Worm (Caenorhabditis elegans): ENCODE measurements around the gene fbxl-5.

The fbxl-5 gene

DNA sequence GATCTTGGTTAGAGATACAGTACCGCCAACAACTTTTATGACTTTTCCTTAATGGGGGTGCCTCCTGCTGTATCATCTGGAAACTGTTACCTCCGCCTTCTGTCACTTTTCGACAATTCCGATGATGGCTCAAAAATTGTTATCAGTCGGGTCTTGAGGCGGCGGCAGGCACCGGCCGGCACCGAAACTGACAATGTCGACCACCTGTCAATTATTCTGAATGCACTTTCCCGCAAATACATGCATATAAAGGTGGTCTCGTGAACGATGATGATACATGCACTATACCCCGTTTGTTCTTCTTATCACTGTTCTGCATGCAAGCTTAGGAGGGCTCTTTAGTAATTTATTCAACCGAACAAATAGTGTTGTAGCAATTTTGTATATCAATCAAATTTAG is 1.4 kb downstream of the fbxl-5 start:
- TF ChIP-seq tbx-11 (GFP tag; IDR thresholded peaks at IDR 0.05) (no peak), flt-1 (GFP tag; IDR thresholded peaks at IDR 0.05) (no peak)

DNA sequence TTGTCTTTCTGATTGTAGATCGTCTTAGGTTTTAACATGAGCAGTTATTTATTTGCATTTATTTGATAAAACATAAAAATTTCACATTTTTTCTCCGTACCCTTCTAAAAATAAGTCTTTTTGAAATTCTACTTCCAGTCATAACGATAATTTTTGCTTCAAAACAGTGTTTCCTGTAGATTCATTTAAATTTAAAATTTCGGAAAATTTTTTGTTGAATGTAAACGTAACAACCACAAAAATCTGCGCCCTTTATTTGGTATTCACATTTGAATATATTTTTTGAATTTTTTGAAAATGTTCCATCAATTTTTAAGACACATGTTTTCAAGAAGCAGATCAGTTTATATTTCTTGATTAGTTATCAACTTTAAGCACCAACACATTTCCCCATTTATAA is 2.7 kb downstream of the fbxl-5 start:
- TF ChIP-seq hmg-4 (GFP tag; optimal IDR thresholded peaks at IDR 0.05) (no peak), B0310.2 (tag; optimal IDR thresholded peaks at IDR 0.05) (no peak), F13C5.2 (tag; optimal IDR thresholded peaks at IDR 0.05) (no peak), flt-1 (GFP tag; IDR thresholded peaks at IDR 0.05) (no peak), sea-1 (GFP tag; conservative IDR thresholded peaks at IDR 0.05) (no peak), scrt-1 (GFP tag; IDR thresholded peaks at IDR 0.05) (no peak), hnd-1 (tag; optimal IDR thresholded peaks at IDR 0.05) (no peak), ets-7 (tag; optimal IDR thresholded peaks at IDR 0.05) (no peak), ceh-13 (GFP tag; optimal IDR thresholded peaks at IDR 0.05) (no peak), tra-4 (tag; optimal IDR thresholded peaks at IDR 0.05) (no peak), ceh-36 (tag; optimal IDR thresholded peaks at IDR 0.05) (no peak), tbx-11 (GFP tag; IDR thresholded peaks at IDR 0.05) (no peak), tbx-37 (GFP tag; conservative IDR thresholded peaks at IDR 0.05) (no peak), hmbx-1 (tag; optimal IDR thresholded peaks at IDR 0.05) (no peak), ama-1 (optimal IDR thresholded peaks at IDR 0.05) (no peak), aly-1 (tag; optimal IDR thresholded peaks at IDR 0.05) (no peak), pes-1 (GFP tag; IDR thresholded peaks at IDR 0.05) (no peak)

ce11 chrV:7745903-7746302 is 3.2 kb downstream of the fbxl-5 start:
- peak; percentile 64 for TF ChIP-seq hmg-4 (GFP tag; optimal IDR thresholded peaks at IDR 0.05)
- TF ChIP-seq tbx-37 (GFP tag; conservative IDR thresholded peaks at IDR 0.05) = no peak
- peak; percentile 27; the same call in 1 of the 2 replicates for TF ChIP-seq pes-1 (GFP tag; IDR thresholded peaks at IDR 0.05)

DNA sequence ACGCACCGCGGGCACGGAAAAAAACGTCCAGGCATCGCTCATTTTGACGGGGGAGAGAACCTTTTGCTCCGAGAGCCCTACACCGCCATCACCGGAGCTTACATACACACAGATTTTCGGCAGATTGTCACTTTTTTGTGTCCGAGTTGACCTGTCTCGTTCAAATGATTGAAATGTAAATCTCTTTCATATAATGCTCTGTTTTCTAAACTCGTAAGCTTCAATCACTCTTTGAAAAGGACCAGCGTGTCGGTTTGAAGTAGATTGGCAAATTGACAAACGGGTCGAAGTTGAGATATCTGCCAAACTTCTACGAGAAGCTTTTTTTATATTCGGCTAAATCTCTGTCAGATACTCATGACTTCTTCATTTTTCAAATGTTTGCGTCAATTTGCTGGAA is 4.4 kb downstream of the fbxl-5 start:
- TF ChIP-seq tbx-11 (GFP tag; IDR thresholded peaks at IDR 0.05) = no peak
- TF ChIP-seq ama-1 (optimal IDR thresholded peaks at IDR 0.05) = no peak
- TF ChIP-seq ceh-13 (GFP tag; optimal IDR thresholded peaks at IDR 0.05) = no peak
- TF ChIP-seq flt-1 (GFP tag; IDR thresholded peaks at IDR 0.05) = no peak
- TF ChIP-seq tra-4 (tag; optimal IDR thresholded peaks at IDR 0.05) = no peak
- no peak for TF ChIP-seq pes-1 (GFP tag; IDR thresholded peaks at IDR 0.05)
- TF ChIP-seq hnd-1 (tag; optimal IDR thresholded peaks at IDR 0.05) = no peak
- TF ChIP-seq scrt-1 (GFP tag; IDR thresholded peaks at IDR 0.05) = no peak
- TF ChIP-seq hmg-4 (GFP tag; optimal IDR thresholded peaks at IDR 0.05) = no peak
- TF ChIP-seq F13C5.2 (tag; optimal IDR thresholded peaks at IDR 0.05) = no peak
- TF ChIP-seq tbx-37 (GFP tag; conservative IDR thresholded peaks at IDR 0.05) = no peak
- no peak for TF ChIP-seq ets-7 (tag; optimal IDR thresholded peaks at IDR 0.05)
- no peak for TF ChIP-seq B0310.2 (tag; optimal IDR thresholded peaks at IDR 0.05)

- TF ChIP-seq ets-7 (tag; optimal IDR thresholded peaks at IDR 0.05) (peak; percentile 88), ceh-13 (GFP tag; optimal IDR thresholded peaks at IDR 0.05) (no peak), flt-1 (GFP tag; IDR thresholded peaks at IDR 0.05) (no peak), B0310.2 (tag; optimal IDR thresholded peaks at IDR 0.05) (no peak)
Observed at ce11 chrV:7747987-7748607, 5.4 kb downstream of the fbxl-5 start.

ce11 chrV:7749708-7750107 is 7.0 kb downstream of the fbxl-5 start:
- no peak for TF ChIP-seq tbx-11 (GFP tag; IDR thresholded peaks at IDR 0.05)
- no peak for TF ChIP-seq ceh-36 (tag; optimal IDR thresholded peaks at IDR 0.05)
- TF ChIP-seq aly-1 (tag; optimal IDR thresholded peaks at IDR 0.05) = no peak
- no peak for TF ChIP-seq hmg-4 (GFP tag; optimal IDR thresholded peaks at IDR 0.05)

DNA sequence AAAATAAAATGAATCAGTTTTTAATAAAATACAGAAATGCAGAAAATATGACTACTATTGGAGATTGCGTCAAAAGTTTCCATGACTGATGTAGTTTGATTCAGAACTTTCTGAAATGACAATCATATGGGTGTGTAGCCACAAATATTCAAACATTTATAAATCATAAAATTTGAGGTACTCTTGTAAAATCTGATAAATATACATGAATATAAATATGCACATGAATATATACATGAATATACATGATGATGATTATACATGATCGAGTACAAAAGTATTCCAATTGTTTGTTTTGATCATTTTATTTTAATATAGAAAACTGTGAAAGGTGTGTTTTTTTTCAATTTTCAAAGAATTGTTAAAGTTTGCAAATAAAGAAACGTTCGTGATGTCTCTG is 11.8 kb downstream of the fbxl-5 start, which contains the start of gene T05B11.4:
Gene T05B11.4 (minus strand): TSS at position 101 of the 400 bp plus-strand sequence.
- no peak for TF ChIP-seq tbx-37 (GFP tag; conservative IDR thresholded peaks at IDR 0.05)
- TF ChIP-seq ceh-36 (tag; optimal IDR thresholded peaks at IDR 0.05) = no peak
- TF ChIP-seq F13C5.2 (tag; optimal IDR thresholded peaks at IDR 0.05) = no peak
- TF ChIP-seq tra-4 (tag; optimal IDR thresholded peaks at IDR 0.05) = no peak
- no peak for TF ChIP-seq tbx-11 (GFP tag; IDR thresholded peaks at IDR 0.05)
- TF ChIP-seq pes-1 (GFP tag; IDR thresholded peaks at IDR 0.05) = no peak
- TF ChIP-seq aly-1 (tag; optimal IDR thresholded peaks at IDR 0.05) = no peak
- TF ChIP-seq hmg-4 (GFP tag; optimal IDR thresholded peaks at IDR 0.05) = no peak
- no peak for TF ChIP-seq hnd-1 (tag; optimal IDR thresholded peaks at IDR 0.05)
- no peak for TF ChIP-seq ets-7 (tag; optimal IDR thresholded peaks at IDR 0.05)
- no peak for TF ChIP-seq hmbx-1 (tag; optimal IDR thresholded peaks at IDR 0.05)
- no peak for TF ChIP-seq ama-1 (optimal IDR thresholded peaks at IDR 0.05)
- no peak for TF ChIP-seq sea-1 (GFP tag; conservative IDR thresholded peaks at IDR 0.05)
- no peak for TF ChIP-seq B0310.2 (tag; optimal IDR thresholded peaks at IDR 0.05)

- TF ChIP-seq tbx-11 (GFP tag; IDR thresholded peaks at IDR 0.05) (no peak), ceh-13 (GFP tag; optimal IDR thresholded peaks at IDR 0.05) (no peak), tbx-37 (GFP tag; conservative IDR thresholded peaks at IDR 0.05) (no peak), ets-7 (tag; optimal IDR thresholded peaks at IDR 0.05) (no peak), ceh-36 (tag; optimal IDR thresholded peaks at IDR 0.05) (no peak), tra-4 (tag; optimal IDR thresholded peaks at IDR 0.05) (no peak), hmg-4 (GFP tag; optimal IDR thresholded peaks at IDR 0.05) (no peak), ama-1 (optimal IDR thresholded peaks at IDR 0.05) (no peak), hnd-1 (tag; optimal IDR thresholded peaks at IDR 0.05) (no peak), sea-1 (GFP tag; conservative IDR thresholded peaks at IDR 0.05) (no peak), F13C5.2 (tag; optimal IDR thresholded peaks at IDR 0.05) (no peak), B0310.2 (tag; optimal IDR thresholded peaks at IDR 0.05) (no peak), pes-1 (GFP tag; IDR thresholded peaks at IDR 0.05) (no peak), aly-1 (tag; optimal IDR thresholded peaks at IDR 0.05) (no peak), scrt-1 (GFP tag; IDR thresholded peaks at IDR 0.05) (no peak), flt-1 (GFP tag; IDR thresholded peaks at IDR 0.05) (no peak)
Observed at ce11 chrV:7755991-7756390, 13.3 kb downstream of the fbxl-5 start.

Data from whole organism, early embryonic.